Worm (Caenorhabditis elegans) whole organism, L1 larva: Measurements from ENCODE around the gene mspn-1.

Experiments
- C16A3.4 ChIP-seq: fragments of 150-350 bp; optimal IDR thresholded peaks from 2 replicates; lab custom pipeline; 2014; ENCODE audit warnings: missing biosample characterization, missing genetic modification characterization
- C34B4.2 ChIP-seq: sonication (generic microtip); optimal IDR thresholded peaks from 2 replicates; lab custom pipeline; 2017; ENCODE audit warnings: mild to moderate bottlenecking, missing genetic modification characterization, missing compliant biosample characterization
- F16B12.6 ChIP-seq: fragments of 150-350 bp; optimal IDR thresholded peaks from 2 replicates; lab custom pipeline; 2014; ENCODE audit warnings: missing biosample characterization, missing genetic modification characterization
- blmp-1 ChIP-seq: fragments of 150-350 bp; optimal IDR thresholded peaks from 2 replicates; lab custom pipeline; 2014; ENCODE audit warnings: missing biosample characterization, missing genetic modification characterization
- ceh-82 ChIP-seq, 3 experiments: fragments of 150-350 bp in 1 of 3; sonication (generic microtip) in 2 of 3; optimal IDR thresholded peaks; 2 replicates each; lab custom pipeline; 2014 to 2017; ENCODE audit warnings: missing biosample characterization in 3 of 3, missing genetic modification characterization in 3 of 3
- ceh-90 ChIP-seq: sonication (generic microtip); optimal IDR thresholded peaks from 2 replicates; lab custom pipeline; 2016; ENCODE audit warnings: missing genetic modification characterization, missing compliant biosample characterization
- dpl-1 ChIP-seq, 3 experiments: fragments of 150-350 bp in 2 of 3; sonication (generic microtip) in 1 of 3; optimal IDR thresholded peaks; 2 replicates each; lab custom pipeline; 2014 to 2017; ENCODE audit warnings: missing biosample characterization in 3 of 3, missing genetic modification characterization in 3 of 3, missing genetic modification reagents in 3 of 3
- efl-1 ChIP-seq, 4 experiments: fragments of 150-350 bp; optimal IDR thresholded peaks in 3 of 4; peaks in 1 of 4; 1 replicate in 1 of 4; 2 replicates in 3 of 4; lab custom pipeline; 2014; ENCODE audit warnings: missing biosample characterization in 2 of 4, missing genetic modification characterization in 2 of 4, missing genetic modification reagents in 2 of 4
- elt-2 ChIP-seq: sonication (generic microtip); optimal IDR thresholded peaks from 2 replicates; lab custom pipeline; 2016; ENCODE audit warnings: missing genetic modification characterization, mild to moderate bottlenecking, inconsistent platforms, missing compliant biosample characterization, missing genetic modification reagents
- fkh-10 ChIP-seq: sonication (generic microtip); optimal IDR thresholded peaks from 2 replicates; lab custom pipeline; 2017; ENCODE audit warnings: missing biosample characterization, missing genetic modification reagents, missing genetic modification characterization
- fkh-4 ChIP-seq: sonication (generic microtip); optimal IDR thresholded peaks from 2 replicates; lab custom pipeline; 2016; ENCODE audit warnings: missing compliant biosample characterization, missing genetic modification characterization, borderline replicate concordance
- grh-1 ChIP-seq: fragments of 200-800 bp; sonication (Bioruptor generic); IDR thresholded peaks from 2 replicates; pipeline ENCODE4 v1.3.6; 2022; ENCODE audit warnings: missing genetic modification reagents, missing genetic modification characterization, missing compliant biosample characterization
- hlh-4 ChIP-seq: sonication (generic microtip); optimal IDR thresholded peaks from 2 replicates; lab custom pipeline; 2016; ENCODE audit warnings: mild to moderate bottlenecking, missing genetic modification characterization, missing compliant biosample characterization
- lin-14 ChIP-seq: fragments of 200-800 bp; sonication (Bioruptor generic); optimal IDR thresholded peaks from 2 replicates; lab custom pipeline; 2018; ENCODE audit warnings: mild to moderate bottlenecking, missing genetic modification characterization, moderate library complexity, missing compliant biosample characterization
- lin-15B ChIP-seq: fragments of 150-350 bp; sonication (generic microtip); optimal IDR thresholded peaks from 3 replicates; lab custom pipeline; 2014; ENCODE audit warnings: missing biosample characterization, missing genetic modification characterization
- lin-35 ChIP-seq, 2 experiments: fragments of 150-350 bp; optimal IDR thresholded peaks; 2 replicates each; lab custom pipeline; 2014; ENCODE audit warnings: missing biosample characterization in 2 of 2, missing genetic modification characterization in 2 of 2, missing genetic modification reagents in 2 of 2
- lin-39 ChIP-seq: fragments of 150-350 bp; optimal IDR thresholded peaks from 2 replicates; lab custom pipeline; 2014; ENCODE audit warnings: missing biosample characterization, missing genetic modification reagents, missing genetic modification characterization
- mep-1 ChIP-seq: fragments of 150-350 bp; optimal IDR thresholded peaks from 2 replicates; lab custom pipeline; 2014; ENCODE audit warnings: missing biosample characterization, missing genetic modification characterization
- nhr-47 ChIP-seq: sonication (generic microtip); optimal IDR thresholded peaks from 2 replicates; lab custom pipeline; 2016; ENCODE audit warnings: mild to moderate bottlenecking, missing genetic modification characterization, moderate library complexity, missing compliant biosample characterization
- pqm-1 ChIP-seq: sonication (generic microtip); optimal IDR thresholded peaks from 3 replicates; lab custom pipeline; 2017; ENCODE audit warnings: missing biosample characterization, missing genetic modification characterization
- rnt-1 ChIP-seq: sonication (generic microtip); optimal IDR thresholded peaks from 2 replicates; lab custom pipeline; 2016; ENCODE audit warnings: mild to moderate bottlenecking, missing genetic modification characterization, moderate library complexity, missing compliant biosample characterization
- snu-23 ChIP-seq: sonication (generic microtip); optimal IDR thresholded peaks from 2 replicates; lab custom pipeline; 2016; ENCODE audit warnings: missing genetic modification characterization, missing compliant biosample characterization
- sptf-1 ChIP-seq: fragments of 150-350 bp; optimal IDR thresholded peaks from 2 replicates; lab custom pipeline; 2014; ENCODE audit warnings: missing biosample characterization, missing genetic modification characterization
- sup-37 ChIP-seq: fragments of 200-800 bp; sonication (Bioruptor generic); optimal IDR thresholded peaks from 2 replicates; lab custom pipeline; 2018; ENCODE audit warnings: mild to moderate bottlenecking, missing genetic modification characterization, missing compliant biosample characterization
- unc-30 ChIP-seq: sonication (generic microtip); optimal IDR thresholded peaks from 2 replicates; lab custom pipeline; 2017; ENCODE audit warnings: missing biosample characterization, missing genetic modification characterization
- unc-98 ChIP-seq: fragments of 200-800 bp; sonication (Bioruptor generic); IDR thresholded peaks from 2 replicates; pipeline ENCODE4 v1.3.6; 2022; ENCODE audit warnings: missing genetic modification characterization, missing compliant biosample characterization
- zag-1 ChIP-seq: fragments of 150-350 bp; optimal IDR thresholded peaks from 2 replicates; lab custom pipeline; 2014; ENCODE audit warnings: missing biosample characterization, missing genetic modification characterization
- ztf-11 ChIP-seq, 2 experiments: sonication (generic microtip); optimal IDR thresholded peaks; 2 replicates each; lab custom pipeline; 2016 to 2017; ENCODE audit warnings: missing genetic modification characterization in 2 of 2, missing biosample characterization in 1 of 2, missing compliant biosample characterization in 1 of 2

Gene mspn-1

ce11 chrIV:10191498-10191897 is 13.7 kb downstream of the mspn-1 start:
- TF ChIP-seq sptf-1 (tag; lab: Kevin White, UChicago) (no peak), elt-2 (no peak), fkh-10 (peak; percentile 79), F16B12.6 (no peak), lin-14 (GFP tag; lab: Kevin White, UChicago) (peak; percentile 20)

ce11 chrIV:10194345-10194744 is 16.6 kb downstream of the mspn-1 start, which contains the start of gene ptrg-1:
TSS of gene ptrg-1 (minus strand) at chrIV:10194445.
- TF ChIP-seq dpl-1 (GFP tag; optimal IDR thresholded peaks at IDR 0.05; lab: Kevin White, UChicago): no peak
- no peak for TF ChIP-seq unc-30 (tag; lab: Kevin White, UChicago)
- no peak for TF ChIP-seq zag-1 (tag; lab: Kevin White, UChicago)

- TF ChIP-seq snu-23 (GFP tag; lab: Kevin White, UChicago) (no peak), mep-1 (tag; lab: Kevin White, UChicago) (peak; percentile 30), lin-35 (GFP tag; optimal IDR thresholded peaks at IDR 0.05; lab: Kevin White, UChicago) (peak in 1 of 2 experiments; percentile 6), rnt-1 (peak; percentile 6), dpl-1 (GFP tag; optimal IDR thresholded peaks at IDR 0.05; lab: Kevin White, UChicago) (peak in 2 of 3 experiments; percentile 37 to 65), ztf-11 (tag; optimal IDR thresholded peaks at IDR 0.05; lab: Kevin White, UChicago) (no peak), efl-1 (optimal IDR thresholded peaks at IDR 0.05; lab: Kevin White, UChicago) (peak; percentile 29 to 40), efl-1 (GFP tag; optimal IDR thresholded peaks at IDR 0.05 in 1 of 2; lab: Kevin White, UChicago) (peak; percentile 57 to 91), hlh-4 (tag; lab: Kevin White, UChicago) (no peak), C16A3.4 (tag; lab: Kevin White, UChicago) (peak; percentile 9), lin-15B (peak; percentile 29)
Observed at ce11 chrIV:10197317-10197867, 19.6 kb downstream of the mspn-1 start, which contains the start of gene gon-4. TSS of gene gon-4 (plus strand) at chrIV:10197817.

ce11 chrIV:10206182-10206581 is 28.4 kb downstream of the mspn-1 start, which contains the start of gene K04D7.6:
TSS of gene K04D7.6 (minus strand) at chrIV:10206282.
- TF ChIP-seq C34B4.2: no peak
- TF ChIP-seq unc-98: no peak
- TF ChIP-seq pqm-1 (tag; lab: Kevin White, UChicago): no peak

- TF ChIP-seq grh-1 (GFP tag; lab: Robert Waterston, UW) (no peak), nhr-47 (tag; lab: Kevin White, UChicago) (no peak), ceh-90 (tag; lab: Kevin White, UChicago) (no peak), fkh-4 (tag; lab: Kevin White, UChicago) (no peak), elt-2 (no peak), ceh-82 (tag; optimal IDR thresholded peaks at IDR 0.05; lab: Kevin White, UChicago) (no peak), lin-39 (no peak)
Observed at ce11 chrIV:10214811-10215210, 37.0 kb downstream of the mspn-1 start, which contains the start of gene abt-1. TSS of gene abt-1 (minus strand) at chrIV:10214911.

ce11 chrIV:10215393-10215792 is 37.6 kb downstream of the mspn-1 start:
- TF ChIP-seq fkh-4 (tag; lab: Kevin White, UChicago) (no peak), sup-37 (GFP tag; lab: Kevin White, UChicago) (no peak)

ce11 chrIV:10216078-10216477 is 38.3 kb downstream of the mspn-1 start, which contains the start of gene col-124:
TSS of gene col-124 (plus strand) at chrIV:10216451.
- TF ChIP-seq blmp-1 (tag; lab: Kevin White, UChicago): peak; percentile 77
- TF ChIP-seq rnt-1: no peak
- TF ChIP-seq, all 84 proteins: peak for 1
